Worm (Caenorhabditis elegans) whole organism, L4 larva: ENCODE data around the gene F28B1.9.

ENCODE experiments used
- lsy-2 ChIP-seq, 2 experiments: fragments of 150-350 bp in 1 of 2; sonication (generic microtip) in 1 of 2; optimal IDR thresholded peaks; 2 replicates each; lab custom pipeline; 2014 to 2017; ENCODE audit warnings: missing biosample characterization in 2 of 2, missing genetic modification characterization in 2 of 2
- nhr-48 ChIP-seq: sonication (generic microtip); optimal IDR thresholded peaks from 2 replicates; lab custom pipeline; 2016; ENCODE audit warnings: mild to moderate bottlenecking, missing genetic modification characterization, missing compliant biosample characterization
- nhr-76 ChIP-seq: fragments of 150-350 bp; optimal IDR thresholded peaks from 2 replicates; lab custom pipeline; 2014; ENCODE audit warnings: missing biosample characterization, missing genetic modification characterization
- unc-130 ChIP-seq: sonication (generic microtip); optimal IDR thresholded peaks from 2 replicates; lab custom pipeline; 2016; ENCODE audit warnings: missing genetic modification reagents, missing genetic modification characterization, missing compliant biosample characterization

- TF ChIP-seq nhr-76 (tag; lab: Kevin White, UChicago) (no peak), lsy-2 (tag; optimal IDR thresholded peaks at IDR 0.05; lab: Kevin White, UChicago) (no peak), nhr-48 (tag; lab: Kevin White, UChicago) (no peak), unc-130 (no peak)
Observed at ce11 chrV:17104527-17104926, 42.8 kb downstream of the F28B1.9 start, which contains the start of gene nhr-248.
